Worm (Caenorhabditis elegans) whole organism, L4 larva: ENCODE measurements around the gene frm-2.

Source experiments
- D1046.2 ChIP-seq: fragments of 200-800 bp; sonication (Bioruptor generic); IDR thresholded peaks from 2 replicates; pipeline ENCODE4 v1.3.6; 2022; ENCODE audit warnings: missing genetic modification characterization, missing compliant biosample characterization
- F10B5.3 ChIP-seq: sonication (generic microtip); optimal IDR thresholded peaks from 2 replicates; lab custom pipeline; 2016; ENCODE audit warnings: mild to moderate bottlenecking, missing genetic modification characterization, missing compliant biosample characterization
- R02D3.7 ChIP-seq: fragments of 150-350 bp; sonication (generic microtip); optimal IDR thresholded peaks from 3 replicates; lab custom pipeline; 2014; ENCODE audit warnings: missing biosample characterization, missing genetic modification characterization
- T26A8.4 ChIP-seq: fragments of 200-800 bp; sonication (Bioruptor generic); IDR thresholded peaks from 2 replicates; pipeline ENCODE4 v1.3.6; 2022; ENCODE audit warnings: missing genetic modification characterization, missing compliant biosample characterization
- Y105C5A.15 ChIP-seq: fragments of 200-800 bp; sonication (Bioruptor generic); IDR thresholded peaks from 2 replicates; pipeline ENCODE4 v1.3.6; 2022; ENCODE audit warnings: missing genetic modification characterization, missing compliant biosample characterization
- Y75B8A.6 ChIP-seq: fragments of 200-800 bp; sonication (Bioruptor generic); IDR thresholded peaks from 2 replicates; pipeline ENCODE4 v1.3.6; 2022; ENCODE audit warnings: missing genetic modification reagents, missing genetic modification characterization, missing compliant biosample characterization
- ZK546.5 ChIP-seq, 2 experiments: sonication (generic microtip); optimal IDR thresholded peaks; 2 replicates each; lab custom pipeline; 2017; ENCODE audit warnings: missing biosample characterization in 2 of 2, missing genetic modification characterization in 2 of 2
- aha-1 ChIP-seq: fragments of 150-350 bp; peaks from one replicate; lab custom pipeline; 2014; ENCODE audit warnings: missing biosample characterization, missing genetic modification characterization
- aly-2 ChIP-seq: sonication (generic microtip); optimal IDR thresholded peaks from 2 replicates; lab custom pipeline; 2018; ENCODE audit warnings: missing biosample characterization, missing genetic modification characterization
- arid-1 ChIP-seq: fragments of 200-800 bp; sonication (Bioruptor generic); conservative IDR thresholded peaks from 2 replicates; pipeline ENCODE4 v1.3.6; 2022; ENCODE audit warnings: missing genetic modification reagents, missing genetic modification characterization, missing compliant biosample characterization
- ces-1 ChIP-seq: fragments of 150-350 bp; sonication (generic microtip); optimal IDR thresholded peaks from 4 replicates; lab custom pipeline; 2014; ENCODE audit warnings: missing biosample characterization, missing genetic modification reagents, missing genetic modification characterization
- ctbp-1 ChIP-seq: fragments of 200-800 bp; sonication (Bioruptor generic); IDR thresholded peaks from 2 replicates; pipeline ENCODE4 v1.3.6; 2022; ENCODE audit warnings: missing genetic modification reagents, missing genetic modification characterization, missing compliant biosample characterization
- daf-16 ChIP-seq, 3 experiments: sonication (generic microtip); optimal IDR thresholded peaks; 2 replicates each; lab custom pipeline; 2016 to 2017; ENCODE audit warnings: missing genetic modification characterization in 3 of 3, missing genetic modification reagents in 3 of 3, mild to moderate bottlenecking in 2 of 3, missing compliant biosample characterization in 2 of 3, missing biosample characterization in 1 of 3, moderate library complexity in 1 of 3
- daf-8 ChIP-seq: fragments of 200-800 bp; sonication (Bioruptor generic); IDR thresholded peaks from 2 replicates; pipeline ENCODE4 v1.3.6; 2022; ENCODE audit warnings: missing genetic modification characterization, missing compliant biosample characterization
- dve-1 ChIP-seq: sonication (generic microtip); optimal IDR thresholded peaks from 2 replicates; lab custom pipeline; 2017; ENCODE audit warnings: antibody characterized with exemption, mild to moderate bottlenecking, missing genetic modification characterization, missing compliant biosample characterization; ENCODE audit not compliant: insufficient read depth
- hlh-11 ChIP-seq: fragments of 200-800 bp; sonication (Bioruptor generic); optimal IDR thresholded peaks from 2 replicates; lab custom pipeline; 2018; ENCODE audit warnings: mild to moderate bottlenecking, missing genetic modification characterization, missing compliant biosample characterization
- hlh-30 ChIP-seq: sonication (generic microtip); optimal IDR thresholded peaks from 2 replicates; lab custom pipeline; 2017; ENCODE audit warnings: antibody characterized with exemption, mild to moderate bottlenecking, missing genetic modification characterization, missing compliant biosample characterization; ENCODE audit not compliant: insufficient read depth
- hmg-1.1 ChIP-seq: fragments of 200-800 bp; sonication (Bioruptor generic); IDR thresholded peaks from 2 replicates; pipeline ENCODE4 v1.3.6; 2022; ENCODE audit warnings: missing genetic modification reagents, missing genetic modification characterization, missing compliant biosample characterization
- lin-1 ChIP-seq: fragments of 200-800 bp; sonication (Bioruptor generic); IDR thresholded peaks from 2 replicates; pipeline ENCODE4 v1.3.6; 2022; ENCODE audit warnings: missing genetic modification reagents, missing genetic modification characterization, missing compliant biosample characterization
- lin-29 ChIP-seq: fragments of 200-800 bp; sonication (Bioruptor generic); IDR thresholded peaks from 2 replicates; pipeline ENCODE4 v1.3.6; 2022; ENCODE audit warnings: missing genetic modification reagents, missing genetic modification characterization, missing compliant biosample characterization
- lsy-2 ChIP-seq, 2 experiments: fragments of 150-350 bp in 1 of 2; sonication (generic microtip) in 1 of 2; optimal IDR thresholded peaks; 2 replicates each; lab custom pipeline; 2014 to 2017; ENCODE audit warnings: missing biosample characterization in 2 of 2, missing genetic modification characterization in 2 of 2
- madf-5 ChIP-seq, 2 experiments: fragments of 200-800 bp; sonication (Bioruptor generic); IDR thresholded peaks; 2 replicates each; pipeline ENCODE4 v1.3.6; 2022; ENCODE audit warnings: missing compliant biosample characterization in 2 of 2, missing genetic modification characterization in 2 of 2
- mdl-1 ChIP-seq, 2 experiments: fragments of 150-350 bp in 1 of 2; sonication (generic microtip) in 1 of 2; optimal IDR thresholded peaks; 2 replicates each; lab custom pipeline; 2014 to 2017; ENCODE audit warnings: missing biosample characterization in 2 of 2, missing genetic modification characterization in 2 of 2
- mep-1 ChIP-seq: fragments of 150-350 bp; sonication (generic microtip); optimal IDR thresholded peaks from 3 replicates; lab custom pipeline; 2014; ENCODE audit warnings: missing biosample characterization, missing genetic modification characterization
- mes-2 ChIP-seq: sonication (generic microtip); optimal IDR thresholded peaks from 2 replicates; lab custom pipeline; 2016; ENCODE audit warnings: missing genotype, mild to moderate bottlenecking, missing genetic modification characterization, missing compliant biosample characterization; ENCODE audit not compliant: poor library complexity, severe bottlenecking
- mxl-2 ChIP-seq: fragments of 200-800 bp; sonication (Bioruptor generic); conservative IDR thresholded peaks from 2 replicates; pipeline ENCODE4 v1.3.6; 2022; ENCODE audit warnings: missing genetic modification reagents, missing genetic modification characterization, missing compliant biosample characterization
- nhr-111 ChIP-seq: fragments of 200-800 bp; sonication (Bioruptor generic); optimal IDR thresholded peaks from 2 replicates; lab custom pipeline; 2018; ENCODE audit warnings: mild to moderate bottlenecking, missing genetic modification characterization, missing compliant biosample characterization
- nhr-25 ChIP-seq: sonication (generic microtip); optimal IDR thresholded peaks from 2 replicates; lab custom pipeline; 2017; ENCODE audit warnings: missing genetic modification characterization, mild to moderate bottlenecking, missing compliant biosample characterization, antibody characterized with exemption, moderate library complexity, borderline replicate concordance; ENCODE audit not compliant: insufficient read depth
- nhr-28 ChIP-seq: fragments of 150-350 bp; optimal IDR thresholded peaks from 2 replicates; lab custom pipeline; 2014; ENCODE audit warnings: missing biosample characterization, missing genetic modification characterization
- nhr-48 ChIP-seq: sonication (generic microtip); optimal IDR thresholded peaks from 2 replicates; lab custom pipeline; 2016; ENCODE audit warnings: mild to moderate bottlenecking, missing genetic modification characterization, missing compliant biosample characterization
- pha-4 ChIP-seq, 2 experiments: fragments of 150-350 bp in 1 of 2; fragments of 200-800 bp in 1 of 2; sonication (Bioruptor generic) in 1 of 2; IDR thresholded peaks in 1 of 2; optimal IDR thresholded peaks in 1 of 2; 2 replicates each; pipeline versions ENCODE4 v1.3.6 to Lab custom; 2014 to 2022; ENCODE audit warnings: missing genetic modification characterization in 2 of 2, missing genetic modification reagents in 2 of 2, missing biosample characterization in 1 of 2, missing compliant biosample characterization in 1 of 2
- php-3 ChIP-seq: fragments of 200-800 bp; sonication (Bioruptor generic); IDR thresholded peaks from 2 replicates; pipeline ENCODE4 v1.3.6; 2022; ENCODE audit warnings: missing genetic modification reagents, missing genetic modification characterization, missing compliant biosample characterization
- pqm-1 ChIP-seq: sonication (generic microtip); optimal IDR thresholded peaks from 2 replicates; lab custom pipeline; 2017; ENCODE audit warnings: missing biosample characterization, missing genetic modification characterization
- set-16 ChIP-seq: fragments of 200-800 bp; sonication (Bioruptor generic); IDR thresholded peaks from 2 replicates; pipeline ENCODE4 v1.3.6; 2022; ENCODE audit warnings: missing genetic modification reagents, missing genetic modification characterization, missing compliant biosample characterization
- skn-1 ChIP-seq: fragments of 150-350 bp; optimal IDR thresholded peaks from 2 replicates; lab custom pipeline; 2014; ENCODE audit warnings: missing biosample characterization, missing genetic modification characterization
- snpc-1.2 ChIP-seq: fragments of 200-800 bp; sonication (Bioruptor generic); IDR thresholded peaks from 2 replicates; pipeline ENCODE4 v1.3.6; 2022; ENCODE audit warnings: missing genetic modification reagents, missing genetic modification characterization, missing compliant biosample characterization
- spr-3 ChIP-seq: fragments of 200-800 bp; sonication (Bioruptor generic); optimal IDR thresholded peaks from 2 replicates; lab custom pipeline; 2018; ENCODE audit warnings: mild to moderate bottlenecking, missing genetic modification characterization, missing compliant biosample characterization
- tra-1 ChIP-seq: fragments of 200-800 bp; sonication (Bioruptor generic); IDR thresholded peaks from 2 replicates; pipeline ENCODE4 v1.3.6; 2022; ENCODE audit warnings: missing genetic modification reagents, missing genetic modification characterization, missing compliant biosample characterization
- unc-62 ChIP-seq, 3 experiments: fragments of 150-350 bp in 1 of 3; sonication (generic microtip); optimal IDR thresholded peaks in 2 of 3; peaks in 1 of 3; 1 replicate in 1 of 3; 2 replicates in 2 of 3; lab custom pipeline; 2014 to 2017; ENCODE audit warnings: missing biosample characterization in 3 of 3, missing genetic modification characterization in 3 of 3, missing genetic modification reagents in 3 of 3, missing genotype in 1 of 3
- zfp-3 ChIP-seq: fragments of 200-800 bp; sonication (Bioruptor generic); conservative IDR thresholded peaks from 2 replicates; pipeline ENCODE4 v1.3.6; 2022; ENCODE audit warnings: missing genetic modification reagents, missing genetic modification characterization, missing compliant biosample characterization

The frm-2 gene

ce11 chrIII:5948162-5948933 lies 33.6 kb downstream of the frm-2 start, which contains the start of the genes F25B5.6 and F25B5.3:
Gene F25B5.6, minus strand, starts transcription at chrIII:5948733.
Gene F25B5.3, plus strand, starts transcription at chrIII:5948883.
- TF ChIP-seq nhr-28 (tag; lab: Kevin White, UChicago) (peak; percentile 57), madf-5 (GFP tag; IDR thresholded peaks at IDR 0.05; lab: Robert Waterston, UW) (no peak), set-16 (GFP tag; lab: Robert Waterston, UW) (no peak), Y105C5A.15 (no peak), D1046.2 (GFP tag; lab: Robert Waterston, UW) (no peak), aha-1 (tag; lab: Kevin White, UChicago) (peak; percentile 75), daf-8 (GFP tag; lab: Robert Waterston, UW) (no peak), R02D3.7 (tag; lab: Kevin White, UChicago) (no peak), dve-1 (tag; lab: Kevin White, UChicago) (peak; percentile 8), arid-1 (GFP tag; lab: Robert Waterston, UW) (0 out of 2 replicates have a peak, but pooled peaks have one; percentile 7), zfp-3 (GFP tag; lab: Robert Waterston, UW) (no peak), hlh-30 (tag; lab: Kevin White, UChicago) (peak; percentile 76), hlh-11 (tag; lab: Kevin White, UChicago) (peak; percentile 44), mdl-1 (tag; optimal IDR thresholded peaks at IDR 0.05; lab: Kevin White, UChicago) (peak in 1 of 2 experiments; percentile 69), unc-62 (GFP tag; optimal IDR thresholded peaks at IDR 0.05 in 1 of 2; lab: Kevin White, UChicago) (peak in 1 of 2 experiments; percentile 68), unc-62 (tag; optimal IDR thresholded peaks at IDR 0.05; lab: Kevin White, UChicago) (no peak), mes-2 (tag; lab: Kevin White, UChicago) (peak; percentile 40), lin-1 (GFP tag; lab: Robert Waterston, UW) (no peak), mxl-2 (GFP tag; lab: Robert Waterston, UW) (no peak), mep-1 (no peak), lsy-2 (tag; optimal IDR thresholded peaks at IDR 0.05; lab: Kevin White, UChicago) (peak in 1 of 2 experiments; percentile 21), daf-16 (GFP tag; optimal IDR thresholded peaks at IDR 0.05; lab: Kevin White, UChicago) (no peak), daf-16 (tag; optimal IDR thresholded peaks at IDR 0.05; lab: Kevin White, UChicago) (peak; percentile 13)

- TF ChIP-seq spr-3 (GFP tag; lab: Kevin White, UChicago) (no peak), ZK546.5 (tag; optimal IDR thresholded peaks at IDR 0.05; lab: Kevin White, UChicago) (no peak), arid-1 (GFP tag; lab: Robert Waterston, UW) (no peak), zfp-3 (GFP tag; lab: Robert Waterston, UW) (peak; percentile 81), php-3 (GFP tag; lab: Robert Waterston, UW) (0 out of 2 replicates have a peak, but pooled peaks have one; percentile 14), hmg-1.1 (no peak), daf-8 (GFP tag; lab: Robert Waterston, UW) (no peak), snpc-1.2 (0 out of 2 replicates have a peak, but pooled peaks have one; percentile 29), nhr-25 (tag; lab: Kevin White, UChicago) (no peak), aly-2 (tag; lab: Kevin White, UChicago) (no peak), lin-29 (GFP tag; lab: Robert Waterston, UW) (no peak), F10B5.3 (tag; lab: Kevin White, UChicago) (no peak), lin-1 (GFP tag; lab: Robert Waterston, UW) (0 out of 2 replicates have a peak, but pooled peaks have one; percentile 13), aha-1 (tag; lab: Kevin White, UChicago) (no peak), skn-1 (tag; lab: Kevin White, UChicago) (no peak), ces-1 (GFP tag; lab: Kevin White, UChicago) (no peak), nhr-111 (GFP tag; lab: Kevin White, UChicago) (no peak), Y75B8A.6 (GFP tag; lab: Robert Waterston, UW) (no peak), tra-1 (no peak), ctbp-1 (GFP tag; lab: Robert Waterston, UW) (no peak), T26A8.4 (peak; percentile 65; the same call in 1 of the 2 replicates), pha-4 (GFP tag; IDR thresholded peaks at IDR 0.05; lab: Robert Waterston, UW) (no peak), pha-4 (tag; optimal IDR thresholded peaks at IDR 0.05; lab: Kevin White, UChicago) (no peak), pqm-1 (tag; lab: Kevin White, UChicago) (no peak), nhr-48 (tag; lab: Kevin White, UChicago) (no peak)
Observed at ce11 chrIII:5945865-5946264, 36.1 kb downstream of the frm-2 start, which contains the start of gene F25B5.5. Gene F25B5.5, minus strand, starts transcription at chrIII:5946124.
